Fruit fly (Drosophila melanogaster) whole organism, embryonic: ENCODE data around the gene CG15333.
A peak's percentile ranks its signal among the peaks of the same experiment; 100 is the strongest.

Source experiments
- Ada2b ChIP-seq: fragments of 200-800 bp; sonication (Bioruptor generic); IDR thresholded peaks from 2 replicates; pipeline ENCODE4 v1.3.6; 2022; ENCODE audit warnings: missing biosample characterization, missing genetic modification characterization
- Adf1 ChIP-seq: fragments of 200-800 bp; sonication (Bioruptor generic); IDR thresholded peaks from 2 replicates; pipeline ENCODE4 v1.3.6; 2022; ENCODE audit warnings: missing biosample characterization, missing genetic modification characterization
- BtbVII ChIP-seq: fragments of 200-800 bp; sonication (Bioruptor generic); optimal IDR thresholded peaks from 3 replicates; lab custom pipeline; 2017; ENCODE audit warnings: missing biosample characterization, mild to moderate bottlenecking, missing genetic modification characterization
- Bteb2 ChIP-seq: fragments of 200-800 bp; sonication (Bioruptor generic); optimal IDR thresholded peaks from 2 replicates; lab custom pipeline; 2016; ENCODE audit warnings: missing biosample characterization, missing genetic modification characterization
- CG11085 ChIP-seq: fragments of 200-800 bp; sonication (Bioruptor generic); IDR thresholded peaks from 2 replicates; pipeline ENCODE4 v1.3.6; 2022; ENCODE audit warnings: missing biosample characterization, missing genetic modification characterization
- CG11247 ChIP-seq: fragments of 200-800 bp; sonication (Bioruptor generic); IDR thresholded peaks from 2 replicates; pipeline ENCODE4 v1.3.6; 2022; ENCODE audit warnings: missing biosample characterization, missing genetic modification characterization
- CG11695 ChIP-seq: fragments of 200-800 bp; sonication (Bioruptor generic); IDR thresholded peaks from 3 replicates; pipeline ENCODE4 v1.3.6; 2022; ENCODE audit warnings: missing biosample characterization, missing genetic modification characterization
- CG12236 ChIP-seq: fragments of 200-800 bp; sonication (Bioruptor generic); optimal IDR thresholded peaks from 2 replicates; lab custom pipeline; 2016; ENCODE audit warnings: missing biosample characterization, missing genetic modification characterization
- CG15601 ChIP-seq: fragments of 200-800 bp; sonication (Bioruptor generic); optimal IDR thresholded peaks from 3 replicates; lab custom pipeline; 2019; ENCODE audit warnings: missing biosample characterization, mild to moderate bottlenecking, missing genetic modification characterization, moderate library complexity
- CG16815 ChIP-seq: fragments of 200-800 bp; sonication (Bioruptor generic); optimal IDR thresholded peaks from 3 replicates; lab custom pipeline; 2017; ENCODE audit warnings: missing biosample characterization, mild to moderate bottlenecking, missing genetic modification characterization
- CG16863 ChIP-seq: fragments of 200-800 bp; sonication (Bioruptor generic); optimal IDR thresholded peaks from 3 replicates; lab custom pipeline; 2016; ENCODE audit warnings: missing biosample characterization, missing genetic modification characterization
- CG17186 ChIP-seq: fragments of 200-800 bp; sonication (Bioruptor generic); optimal IDR thresholded peaks from 3 replicates; lab custom pipeline; 2017; ENCODE audit warnings: missing biosample characterization, missing genetic modification reagents, missing genetic modification characterization
- CG17328 ChIP-seq: fragments of 200-800 bp; sonication (Bioruptor generic); IDR thresholded peaks from 2 replicates; pipeline ENCODE4 v1.3.6; 2022; ENCODE audit warnings: missing biosample characterization, missing genetic modification characterization
- CG17385 ChIP-seq: fragments of 200-800 bp; sonication (Bioruptor generic); optimal IDR thresholded peaks from 3 replicates; lab custom pipeline; 2018; ENCODE audit warnings: missing biosample characterization, mild to moderate bottlenecking, missing genetic modification characterization
- CG2712 ChIP-seq: fragments of 200-800 bp; optimal IDR thresholded peaks from 3 replicates; lab custom pipeline; 2019; ENCODE audit warnings: missing biosample characterization, mild to moderate bottlenecking, missing genetic modification characterization, moderate library complexity
- CG32772 ChIP-seq: fragments of 200-800 bp; sonication (Bioruptor generic); IDR thresholded peaks from 2 replicates; pipeline ENCODE4 v1.3.6; 2022; ENCODE audit warnings: missing biosample characterization, missing genetic modification characterization
- CG34376 ChIP-seq: fragments of 200-800 bp; sonication (Bioruptor generic); optimal IDR thresholded peaks from 2 replicates; lab custom pipeline; 2018; ENCODE audit warnings: missing biosample characterization, mild to moderate bottlenecking, missing genetic modification characterization
- CG5180 ChIP-seq: fragments of 200-800 bp; sonication (Bioruptor generic); optimal IDR thresholded peaks from 3 replicates; lab custom pipeline; 2017; ENCODE audit warnings: missing biosample characterization, missing genetic modification characterization, mild to moderate bottlenecking, moderate library complexity, missing genetic modification reagents
- CG7357 ChIP-seq: fragments of 200-800 bp; sonication (Bioruptor generic); IDR thresholded peaks from 3 replicates; pipeline ENCODE4 v1.3.6; 2022; ENCODE audit warnings: missing biosample characterization, missing genetic modification characterization
- CG8281 ChIP-seq: fragments of 200-800 bp; sonication (Bioruptor generic); optimal IDR thresholded peaks from 2 replicates; lab custom pipeline; 2018; ENCODE audit warnings: missing biosample characterization, mild to moderate bottlenecking, missing genetic modification characterization, moderate library complexity
- CG9609 ChIP-seq: fragments of 200-800 bp; sonication (Bioruptor generic); optimal IDR thresholded peaks from 3 replicates; lab custom pipeline; 2016; ENCODE audit warnings: missing biosample characterization, missing genetic modification characterization
- CHES-1-like ChIP-seq: fragments of 200-800 bp; sonication (Bioruptor generic); optimal IDR thresholded peaks from 2 replicates; lab custom pipeline; 2016; ENCODE audit warnings: missing biosample characterization, missing genetic modification characterization
- Dip2 ChIP-seq: fragments of 200-800 bp; sonication (Bioruptor generic); IDR thresholded peaks from 2 replicates; pipeline ENCODE4 v1.3.6; 2022; ENCODE audit warnings: missing biosample characterization, missing genetic modification characterization
- Dip3 ChIP-seq: fragments of 200-800 bp; sonication (Bioruptor generic); optimal IDR thresholded peaks from 3 replicates; lab custom pipeline; 2016; ENCODE audit warnings: missing biosample characterization, missing genetic modification characterization
- Fer3 ChIP-seq: fragments of 200-800 bp; sonication (Bioruptor generic); optimal IDR thresholded peaks from 2 replicates; lab custom pipeline; 2018; ENCODE audit warnings: missing biosample characterization, mild to moderate bottlenecking, missing genetic modification characterization, moderate library complexity
- Gug ChIP-seq: fragments of 200-800 bp; sonication (Bioruptor generic); IDR thresholded peaks from 4 replicates; pipeline ENCODE4 v1.3.6; 2022; ENCODE audit warnings: missing biosample characterization, missing genetic modification characterization
- Lim3 ChIP-seq: fragments of 200-800 bp; sonication (Bioruptor generic); IDR thresholded peaks from 2 replicates; pipeline ENCODE4 v1.3.6; 2022; ENCODE audit warnings: missing biosample characterization, missing genetic modification characterization
- Med ChIP-seq: fragments of 200-800 bp; sonication (Bioruptor generic); peaks from one replicate; lab custom pipeline; 2016; ENCODE audit warnings: missing biosample characterization, missing genetic modification characterization, mild to moderate bottlenecking, inconsistent platforms, moderate library complexity
- NC2α ChIP-seq: fragments of 200-800 bp; sonication (Bioruptor generic); optimal IDR thresholded peaks from 2 replicates; lab custom pipeline; 2016; ENCODE audit warnings: missing biosample characterization, missing genetic modification characterization
- Pdp1 ChIP-seq, 2 experiments: fragments of 200-800 bp; sonication (Bioruptor generic); optimal IDR thresholded peaks; 3 replicates each; lab custom pipeline; 2016; ENCODE audit warnings: missing biosample characterization in 2 of 2, missing genetic modification characterization in 2 of 2, mild to moderate bottlenecking in 1 of 2, moderate library complexity in 1 of 2
- Six4 ChIP-seq: fragments of 200-800 bp; sonication (Bioruptor generic); optimal IDR thresholded peaks from 2 replicates; lab custom pipeline; 2016; ENCODE audit warnings: missing biosample characterization, missing genetic modification characterization
- Trl ChIP-seq, 3 experiments: fragments of >200 bp in 2 of 3; fragments of 200-800 bp in 1 of 3; sonication (Bioruptor generic) in 1 of 3; optimal IDR thresholded peaks; 2 replicates in 1 of 3; 3 replicates in 2 of 3; lab custom pipeline; 2016 to 2017; ENCODE audit warnings: missing biosample characterization in 1 of 3, missing genetic modification characterization in 1 of 3
- Xrp1 ChIP-seq: fragments of 200-800 bp; sonication (Bioruptor generic); IDR thresholded peaks from 2 replicates; pipeline ENCODE4 v1.3.6; 2022; ENCODE audit warnings: missing biosample characterization, missing genetic modification characterization
- da ChIP-seq: fragments of 200-800 bp; sonication (Bioruptor generic); optimal IDR thresholded peaks from 2 replicates; lab custom pipeline; 2016; ENCODE audit warnings: missing biosample characterization, missing genetic modification characterization
- ewg ChIP-seq: fragments of 200-800 bp; sonication (Bioruptor generic); optimal IDR thresholded peaks from 3 replicates; lab custom pipeline; 2017; ENCODE audit warnings: mild to moderate bottlenecking, missing biosample characterization, missing genetic modification reagents, missing genetic modification characterization
- grau ChIP-seq: fragments of 200-800 bp; optimal IDR thresholded peaks from 3 replicates; lab custom pipeline; 2019; ENCODE audit warnings: missing biosample characterization, mild to moderate bottlenecking, missing genetic modification characterization, moderate library complexity
- inv ChIP-seq: fragments of 200-800 bp; sonication (Bioruptor generic); IDR thresholded peaks from 2 replicates; pipeline ENCODE4 v1.3.6; 2022; ENCODE audit warnings: missing biosample characterization, missing genetic modification characterization; ENCODE audit not compliant: partially characterized antibody
- klu ChIP-seq: fragments of 200-800 bp; sonication (Bioruptor generic); IDR thresholded peaks from 2 replicates; pipeline ENCODE4 v1.3.6; 2022; ENCODE audit warnings: missing biosample characterization, missing genetic modification characterization
- kni ChIP-seq: fragments of 200-800 bp; sonication (Bioruptor generic); optimal IDR thresholded peaks from 3 replicates; lab custom pipeline; 2017; ENCODE audit warnings: mild to moderate bottlenecking, missing biosample characterization, missing genetic modification reagents, missing genetic modification characterization
- nmo ChIP-seq: fragments of 200-800 bp; sonication (Bioruptor generic); optimal IDR thresholded peaks from 2 replicates; lab custom pipeline; 2018; ENCODE audit warnings: missing biosample characterization, mild to moderate bottlenecking, missing genetic modification characterization, moderate library complexity
- nom ChIP-seq: fragments of 200-800 bp; sonication (Bioruptor generic); optimal IDR thresholded peaks from 2 replicates; lab custom pipeline; 2017; ENCODE audit warnings: missing biosample characterization, missing genetic modification characterization, mild to moderate bottlenecking, moderate library complexity, missing genetic modification reagents
- odd ChIP-seq: fragments of 200-800 bp; sonication (Bioruptor generic); optimal IDR thresholded peaks from 2 replicates; lab custom pipeline; 2017; ENCODE audit warnings: missing biosample characterization, mild to moderate bottlenecking, missing genetic modification characterization
- rib ChIP-seq: fragments of 200-800 bp; sonication (Bioruptor generic); IDR thresholded peaks from 2 replicates; pipeline ENCODE4 v1.3.6; 2022; ENCODE audit warnings: missing biosample characterization, missing genetic modification characterization
- ro ChIP-seq: fragments of 200-800 bp; sonication (Bioruptor generic); IDR thresholded peaks from 2 replicates; pipeline ENCODE4 v1.3.6; 2022; ENCODE audit warnings: missing biosample characterization, missing genetic modification characterization
- sens-2 ChIP-seq: fragments of 200-800 bp; sonication (Bioruptor generic); IDR thresholded peaks from 2 replicates; pipeline ENCODE4 v1.3.6; 2022; ENCODE audit warnings: missing biosample characterization, missing genetic modification characterization
- sima ChIP-seq: fragments of 200-800 bp; sonication (Bioruptor generic); optimal IDR thresholded peaks from 2 replicates; lab custom pipeline; 2016; ENCODE audit warnings: missing biosample characterization, missing genetic modification characterization
- slp2 ChIP-seq: fragments of 200-800 bp; sonication (Bioruptor generic); optimal IDR thresholded peaks from 2 replicates; lab custom pipeline; 2016; ENCODE audit warnings: missing biosample characterization, missing genetic modification characterization
- so ChIP-seq: fragments of 200-800 bp; sonication (Bioruptor generic); IDR thresholded peaks from 3 replicates; pipeline ENCODE4 v1.3.6; 2022; ENCODE audit warnings: missing biosample characterization, missing genetic modification characterization
- sob ChIP-seq: fragments of 200-800 bp; sonication (Bioruptor generic); IDR thresholded peaks from 2 replicates; pipeline ENCODE4 v1.3.6; 2022; ENCODE audit warnings: missing biosample characterization, missing genetic modification characterization
- unpg ChIP-seq: fragments of 200-800 bp; sonication (Bioruptor generic); optimal IDR thresholded peaks from 3 replicates; lab custom pipeline; 2018; ENCODE audit warnings: missing biosample characterization, mild to moderate bottlenecking, missing genetic modification characterization, moderate library complexity

CG15333 gene

DNA sequence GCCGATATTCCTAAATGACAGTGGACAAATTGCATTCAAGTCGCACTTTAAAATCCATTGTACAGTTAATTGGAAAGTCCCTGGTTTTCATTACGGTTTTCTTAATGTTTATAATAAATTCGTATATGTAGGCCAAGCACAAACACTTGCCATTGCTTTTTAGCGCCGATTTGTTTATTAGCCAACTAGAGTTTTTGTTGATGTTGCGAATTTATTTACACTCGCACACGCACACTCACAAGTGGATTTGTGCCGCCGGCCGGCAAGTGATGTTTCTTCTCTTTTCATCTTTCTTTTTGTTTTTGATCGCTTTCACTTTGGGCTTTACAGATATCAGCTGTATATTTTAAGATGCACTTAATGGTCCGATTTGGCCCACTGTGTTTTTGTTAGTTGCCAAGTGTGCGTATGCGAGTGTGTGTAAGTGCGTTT, 36.2 kb upstream of the CG15333 start (continued):
- peak; percentile 72 for TF ChIP-seq BtbVII (GFP tag; lab: Kevin White, UChicago)
- TF ChIP-seq NC2α (GFP tag; lab: Kevin White, UChicago), result peak; percentile 44
- no peak for TF ChIP-seq sens-2 (GFP tag; lab: Robert Waterston, UW)
- TF ChIP-seq ro (GFP tag; lab: Robert Waterston, UW), result no peak; the same call in 1 of the 2 replicates
- peak; percentile 72; the same call in 1 of the 3 replicates for TF ChIP-seq CG11695 (GFP tag; lab: Robert Waterston, UW)
- TF ChIP-seq CG5180 (GFP tag; lab: Kevin White, UChicago), result peak; percentile 61
- peak; percentile 49; the same call in 1 of the 2 replicates for TF ChIP-seq CG11085 (GFP tag; lab: Robert Waterston, UW)
- 0 out of 2 replicates have a peak, but pooled peaks have one; percentile 44 for TF ChIP-seq CG32772 (GFP tag; lab: Robert Waterston, UW)
- TF ChIP-seq Lim3 (GFP tag; lab: Robert Waterston, UW), result no peak
- TF ChIP-seq Fer3 (tag; lab: Kevin White, UChicago), result peak; percentile 36
- TF ChIP-seq CG2712 (tag; lab: Kevin White, UChicago), result peak; percentile 78
- TF ChIP-seq odd, result peak; percentile 60
- peak; percentile 52 for TF ChIP-seq unpg (GFP tag; lab: Kevin White, UChicago)
- no peak for TF ChIP-seq Adf1 (GFP tag; lab: Robert Waterston, UW)
- peak; percentile 30 to 81 for TF ChIP-seq Pdp1 (GFP tag; optimal IDR thresholded peaks at IDR 0.05; lab: Kevin White, UChicago)
- peak; percentile 92 for TF ChIP-seq Med
- peak; percentile 83 for TF ChIP-seq grau
- 0 out of 2 replicates have a peak, but pooled peaks have one; percentile 23 for TF ChIP-seq CG11247 (GFP tag; lab: Robert Waterston, UW)
- TF ChIP-seq slp2 (GFP tag; lab: Kevin White, UChicago), result peak; percentile 83
- TF ChIP-seq CG16863 (GFP tag; lab: Kevin White, UChicago), result peak; percentile 75
- TF ChIP-seq da (GFP tag; lab: Kevin White, UChicago), result peak; percentile 34
- TF ChIP-seq CG12236 (GFP tag; lab: Kevin White, UChicago), result peak; percentile 65
- peak; percentile 51 for TF ChIP-seq CG17385
- peak; percentile 33; the same call in 1 of the 2 replicates for TF ChIP-seq Ada2b (GFP tag; lab: Robert Waterston, UW)
- TF ChIP-seq sob, result peak; percentile 53
- TF ChIP-seq Dip2, result no peak
- TF ChIP-seq CG9609 (GFP tag; lab: Kevin White, UChicago), result peak; percentile 78
- peak; percentile 57; the same call in 1 of the 3 replicates for TF ChIP-seq CG7357 (GFP tag; lab: Robert Waterston, UW)
- TF ChIP-seq Xrp1 (GFP tag; lab: Robert Waterston, UW), result peak; percentile 63
- peak; percentile 74 for TF ChIP-seq CHES-1-like (GFP tag; lab: Kevin White, UChicago)
- TF ChIP-seq so (GFP tag; lab: Robert Waterston, UW), result peak; percentile 13; the same call in 1 of the 3 replicates
- TF ChIP-seq inv (GFP tag; lab: Robert Waterston, UW), result no peak
- peak; percentile 53 for TF ChIP-seq CG8281 (tag; lab: Kevin White, UChicago)
- peak; percentile 24; the same call in 1 of the 2 replicates for TF ChIP-seq klu
- peak; percentile 35 for TF ChIP-seq Bteb2 (GFP tag; lab: Kevin White, UChicago)
- TF ChIP-seq CG17186 (GFP tag; lab: Kevin White, UChicago), result peak; percentile 4
- peak; percentile 34 for TF ChIP-seq sima (GFP tag; lab: Kevin White, UChicago)

DNA sequence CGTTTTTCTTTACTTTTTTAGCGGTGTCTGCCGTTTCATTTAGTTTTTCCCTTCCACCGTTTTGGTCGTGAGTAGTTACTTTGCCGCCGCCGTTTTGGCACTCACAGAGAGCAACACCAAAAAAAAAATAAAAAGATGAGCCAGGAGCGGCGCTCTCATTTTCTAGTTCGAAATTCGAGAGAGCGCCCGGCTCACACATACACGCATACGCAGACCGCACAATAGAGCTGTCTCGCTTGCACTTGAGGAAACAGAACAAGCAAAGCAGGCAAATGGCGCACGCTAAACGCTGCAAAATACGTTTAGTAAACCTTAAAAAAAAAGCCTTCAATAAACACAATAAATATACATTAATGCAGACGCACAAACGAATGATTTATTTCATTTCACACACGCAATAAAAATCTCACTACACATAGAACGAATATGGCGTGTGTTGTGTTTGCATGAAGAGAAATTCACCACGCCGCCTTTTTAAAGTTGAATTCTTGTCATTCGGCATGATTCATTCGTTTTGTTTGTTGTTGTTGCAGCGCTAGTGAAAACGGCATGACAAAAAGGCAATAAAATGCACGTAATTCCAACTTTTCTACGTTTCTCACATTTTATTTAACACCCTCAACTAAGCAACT, 35.6 kb upstream of the CG15333 start:
- TF ChIP-seq Trl (optimal IDR thresholded peaks at IDR 0.05; lab: Kevin White, UChicago) (peak; percentile 84 to 90), Trl (GFP tag; optimal IDR thresholded peaks at IDR 0.05; lab: Kevin White, UChicago) (no peak), Gug (GFP tag; lab: Robert Waterston, UW) (no peak), ewg (GFP tag; lab: Kevin White, UChicago) (peak; percentile 38), nom (GFP tag; lab: Kevin White, UChicago) (peak; percentile 61), Six4 (GFP tag; lab: Kevin White, UChicago) (no peak), Dip3 (GFP tag; lab: Kevin White, UChicago) (no peak), CG34376 (GFP tag; lab: Kevin White, UChicago) (peak; percentile 7), kni (GFP tag; lab: Kevin White, UChicago) (peak; percentile 25), CG16815 (GFP tag; lab: Kevin White, UChicago) (no peak), nmo (GFP tag; lab: Kevin White, UChicago) (no peak), CG17328 (no peak), CG15601 (tag; lab: Kevin White, UChicago) (no peak), rib (GFP tag; lab: Robert Waterston, UW) (peak; percentile 44; the same call in 1 of the 2 replicates)
